Worm (Caenorhabditis elegans) whole organism, L1 larva: Measurements from ENCODE around the gene acs-7.

Experiments
- Y116A8C.19 ChIP-seq: sonication (generic microtip); optimal IDR thresholded peaks from 2 replicates; lab custom pipeline; 2016; ENCODE audit warnings: missing compliant biosample characterization, missing genetic modification characterization, borderline replicate concordance
- ama-1 ChIP-seq: fragments of 150-350 bp; optimal IDR thresholded peaks from 2 replicates; lab custom pipeline; 2014
- elt-3 ChIP-seq, 6 experiments: fragments of 150-350 bp in 1 of 6; sonication (generic microtip); optimal IDR thresholded peaks; 2 replicates each; lab custom pipeline; 2017 to 2018; ENCODE audit warnings: missing biosample characterization in 6 of 6, missing genetic modification characterization in 6 of 6, inconsistent platforms in 1 of 6
- jun-1 ChIP-seq: fragments of 150-350 bp; optimal IDR thresholded peaks from 2 replicates; lab custom pipeline; 2014; ENCODE audit warnings: missing biosample characterization, missing genetic modification reagents, missing genetic modification characterization
- pqm-1 ChIP-seq: sonication (generic microtip); optimal IDR thresholded peaks from 3 replicates; lab custom pipeline; 2017; ENCODE audit warnings: missing biosample characterization, missing genetic modification characterization
- snu-23 ChIP-seq: sonication (generic microtip); optimal IDR thresholded peaks from 2 replicates; lab custom pipeline; 2016; ENCODE audit warnings: missing genetic modification characterization, missing compliant biosample characterization
- ztf-11 ChIP-seq, 2 experiments: sonication (generic microtip); optimal IDR thresholded peaks; 2 replicates each; lab custom pipeline; 2016 to 2017; ENCODE audit warnings: missing genetic modification characterization in 2 of 2, missing biosample characterization in 1 of 2, missing compliant biosample characterization in 1 of 2

- TF ChIP-seq elt-3 (tag; optimal IDR thresholded peaks at IDR 0.05; lab: Kevin White, UChicago) (no peak), pqm-1 (tag; lab: Kevin White, UChicago) (peak; percentile 3), snu-23 (GFP tag; lab: Kevin White, UChicago) (no peak), jun-1 (no peak), Y116A8C.19 (tag; lab: Kevin White, UChicago) (no peak), ama-1 (no peak), ztf-11 (tag; optimal IDR thresholded peaks at IDR 0.05; lab: Kevin White, UChicago) (no peak)
Measured at ce11 chrII:9301065-9301464, 9.2 kb downstream of the acs-7 start.
